Fruit fly (Drosophila melanogaster) whole organism, embryonic: Measurements from ENCODE around the gene 14-3-3epsilon.

Experiments used
- caup ChIP-seq: fragments of 200-800 bp; sonication (Bioruptor generic); optimal IDR thresholded peaks from 3 replicates; lab custom pipeline; 2017; ENCODE audit warnings: missing biosample characterization, mild to moderate bottlenecking, missing genetic modification characterization, moderate library complexity; ENCODE audit not compliant: severe bottlenecking
- ro ChIP-seq: fragments of 200-800 bp; sonication (Bioruptor generic); IDR thresholded peaks from 2 replicates; pipeline ENCODE4 v1.3.6; 2022; ENCODE audit warnings: missing biosample characterization, missing genetic modification characterization

DNA sequence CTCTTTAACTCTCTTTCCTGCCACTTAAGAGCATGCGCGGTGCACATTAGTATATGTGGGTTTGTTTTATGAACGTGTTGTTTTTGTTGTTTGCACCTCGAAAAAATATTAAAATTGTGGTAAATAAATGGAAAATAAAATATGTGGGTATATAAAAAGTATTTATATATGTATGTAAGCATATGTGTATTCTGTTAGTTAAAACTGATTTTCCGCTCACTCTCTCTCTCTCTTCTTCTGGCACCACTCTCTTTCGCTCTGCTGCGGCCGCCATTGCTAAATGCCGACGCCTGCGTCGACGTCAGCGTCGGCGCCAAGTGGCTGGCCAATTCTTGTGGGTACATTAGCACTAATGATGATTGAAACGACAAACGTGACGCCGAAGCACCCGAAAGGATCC is 22.9 kb downstream of the 14-3-3epsilon start:
- no peak for TF ChIP-seq caup
- TF ChIP-seq ro = no peak
